Worm (Caenorhabditis elegans) whole organism, young adult: Measurements from ENCODE around the gene F16G10.10.

Experiments used
- B0019.2 ChIP-seq: fragments of 200-800 bp; sonication (Bioruptor generic); conservative IDR thresholded peaks from 2 replicates; pipeline ENCODE4 v1.3.6; 2022; ENCODE audit warnings: missing genetic modification reagents, missing genetic modification characterization, missing compliant biosample characterization
- F37B4.10 ChIP-seq: fragments of 200-800 bp; sonication (Bioruptor generic); IDR thresholded peaks from 2 replicates; pipeline ENCODE4 v1.3.6; 2022; ENCODE audit warnings: missing genetic modification characterization, missing compliant biosample characterization
- F49E8.2 ChIP-seq: sonication (generic microtip); optimal IDR thresholded peaks from 3 replicates; lab custom pipeline; 2017; ENCODE audit warnings: missing genetic modification characterization, mild to moderate bottlenecking, missing compliant biosample characterization, antibody characterized with exemption, moderate library complexity; ENCODE audit not compliant: insufficient read depth
- F55B11.4 ChIP-seq: sonication (generic microtip); optimal IDR thresholded peaks from 2 replicates; lab custom pipeline; 2016; ENCODE audit warnings: missing compliant biosample characterization, missing genetic modification characterization, borderline replicate concordance; ENCODE audit not compliant: insufficient read depth
- akir-1 ChIP-seq: fragments of 200-800 bp; sonication (Bioruptor generic); optimal IDR thresholded peaks from 2 replicates; lab custom pipeline; 2018; ENCODE audit warnings: mild to moderate bottlenecking, missing genetic modification characterization, moderate library complexity, missing compliant biosample characterization
- aptf-3 ChIP-seq: fragments of 200-800 bp; sonication (Bioruptor generic); IDR thresholded peaks from 2 replicates; pipeline ENCODE4 v1.3.6; 2022; ENCODE audit warnings: missing genetic modification characterization, missing compliant biosample characterization
- athp-1 ChIP-seq: sonication (generic microtip); optimal IDR thresholded peaks from 2 replicates; lab custom pipeline; 2017; ENCODE audit warnings: mild to moderate bottlenecking, missing genetic modification characterization, missing compliant biosample characterization
- ceh-91 ChIP-seq: fragments of 200-800 bp; sonication (Bioruptor generic); IDR thresholded peaks from 2 replicates; pipeline ENCODE4 v1.3.6; 2022; ENCODE audit warnings: missing genetic modification reagents, missing genetic modification characterization, missing compliant biosample characterization
- fkh-3 ChIP-seq: sonication (generic microtip); optimal IDR thresholded peaks from 2 replicates; lab custom pipeline; 2016; ENCODE audit warnings: mild to moderate bottlenecking, missing genetic modification characterization, missing compliant biosample characterization
- gei-17 ChIP-seq: fragments of 200-800 bp; sonication (Bioruptor generic); optimal IDR thresholded peaks from 2 replicates; lab custom pipeline; 2018; ENCODE audit warnings: mild to moderate bottlenecking, missing genetic modification characterization, missing compliant biosample characterization
- him-1 ChIP-seq: sonication (generic microtip); optimal IDR thresholded peaks from 2 replicates; lab custom pipeline; 2016; ENCODE audit warnings: missing genotype, missing genetic modification reagents, missing genetic modification characterization, missing compliant biosample characterization
- hlh-12 ChIP-seq: sonication (generic microtip); optimal IDR thresholded peaks from 2 replicates; lab custom pipeline; 2016; ENCODE audit warnings: missing genetic modification characterization, missing compliant biosample characterization
- hmg-1.2 ChIP-seq: fragments of 200-800 bp; sonication (Bioruptor generic); IDR thresholded peaks from 2 replicates; pipeline ENCODE4 v1.3.6; 2022; ENCODE audit warnings: missing genetic modification reagents, missing genetic modification characterization, missing compliant biosample characterization
- hrde-1 ChIP-seq: sonication (generic microtip); optimal IDR thresholded peaks from 2 replicates; lab custom pipeline; 2016; ENCODE audit warnings: missing genetic modification characterization, mild to moderate bottlenecking, missing compliant biosample characterization, moderate library complexity, missing genotype, missing genetic modification reagents, borderline replicate concordance
- let-607 ChIP-seq, 2 experiments: fragments of 200-800 bp in 1 of 2; sonication (Bioruptor generic) in 1 of 2; sonication (generic microtip) in 1 of 2; optimal IDR thresholded peaks; 2 replicates each; lab custom pipeline; 2016 to 2018; ENCODE audit warnings: mild to moderate bottlenecking in 2 of 2, missing compliant biosample characterization in 2 of 2, missing genetic modification characterization in 2 of 2, moderate library complexity in 2 of 2, missing genotype in 1 of 2
- madf-3 ChIP-seq: fragments of 200-800 bp; sonication (Bioruptor generic); IDR thresholded peaks from 2 replicates; pipeline ENCODE4 v1.3.6; 2022; ENCODE audit warnings: missing genetic modification reagents, missing genetic modification characterization, missing compliant biosample characterization
- madf-6 ChIP-seq: fragments of 200-800 bp; sonication (Bioruptor generic); IDR thresholded peaks from 2 replicates; pipeline ENCODE4 v1.3.6; 2022; ENCODE audit warnings: missing genetic modification reagents, missing genetic modification characterization, missing compliant biosample characterization
- mes-4 ChIP-seq: sonication (generic microtip); optimal IDR thresholded peaks from 2 replicates; lab custom pipeline; 2016; ENCODE audit warnings: missing genotype, missing genetic modification characterization, missing compliant biosample characterization
- nfya-1 ChIP-seq: sonication (generic microtip); optimal IDR thresholded peaks from 2 replicates; lab custom pipeline; 2017; ENCODE audit warnings: antibody characterized with exemption, missing compliant biosample characterization, missing genetic modification characterization, borderline replicate concordance; ENCODE audit not compliant: insufficient read depth
- nhr-120 ChIP-seq: fragments of 200-800 bp; sonication (Bioruptor generic); IDR thresholded peaks from 2 replicates; pipeline ENCODE4 v1.3.6; 2022; ENCODE audit warnings: missing genetic modification characterization, missing compliant biosample characterization
- pha-4 ChIP-seq: fragments of 150-350 bp; sonication (generic microtip); optimal IDR thresholded peaks from 2 replicates; lab custom pipeline; 2014; ENCODE audit warnings: missing biosample characterization, missing genetic modification reagents, missing genetic modification characterization
- rcor-1 ChIP-seq: fragments of 200-800 bp; sonication (Bioruptor generic); IDR thresholded peaks from 2 replicates; pipeline ENCODE4 v1.3.6; 2022; ENCODE audit warnings: missing genetic modification reagents, missing genetic modification characterization, missing compliant biosample characterization
- snpc-1.3 ChIP-seq: sonication (generic microtip); optimal IDR thresholded peaks from 2 replicates; lab custom pipeline; 2017; ENCODE audit warnings: missing genetic modification characterization, mild to moderate bottlenecking, missing compliant biosample characterization, antibody characterized with exemption, moderate library complexity, missing genotype, missing genetic modification reagents; ENCODE audit not compliant: insufficient read depth
- tbp1 ChIP-seq: fragments of 200-800 bp; sonication (Bioruptor generic); optimal IDR thresholded peaks from 2 replicates; lab custom pipeline; 2018; ENCODE audit warnings: mild to moderate bottlenecking, missing genetic modification characterization, missing compliant biosample characterization
- tbx-9 ChIP-seq: sonication (generic microtip); optimal IDR thresholded peaks from 2 replicates; lab custom pipeline; 2016; ENCODE audit warnings: borderline replicate concordance, missing genetic modification characterization, inconsistent platforms, missing compliant biosample characterization
- tlf-1 ChIP-seq: fragments of 200-800 bp; sonication (Bioruptor generic); optimal IDR thresholded peaks from 2 replicates; lab custom pipeline; 2018; ENCODE audit warnings: mild to moderate bottlenecking, missing genetic modification characterization, missing compliant biosample characterization
- ztf-18 ChIP-seq: sonication (generic microtip); optimal IDR thresholded peaks from 2 replicates; lab custom pipeline; 2016; ENCODE audit warnings: missing genotype, mild to moderate bottlenecking, missing genetic modification characterization, missing compliant biosample characterization
- ztf-22 ChIP-seq: fragments of 200-800 bp; sonication (Bioruptor generic); optimal IDR thresholded peaks from 2 replicates; lab custom pipeline; 2018; ENCODE audit warnings: mild to moderate bottlenecking, missing genetic modification characterization, moderate library complexity, missing compliant biosample characterization
- ztf-26 ChIP-seq: sonication (generic microtip); optimal IDR thresholded peaks from 2 replicates; lab custom pipeline; 2017; ENCODE audit warnings: missing genetic modification characterization, missing compliant biosample characterization
- ztf-28 ChIP-seq: fragments of 200-800 bp; sonication (Bioruptor generic); IDR thresholded peaks from 2 replicates; pipeline ENCODE4 v1.3.6; 2022; ENCODE audit warnings: missing genetic modification reagents, missing genetic modification characterization, missing compliant biosample characterization
- ztf-6 ChIP-seq: fragments of 200-800 bp; sonication (Bioruptor generic); IDR thresholded peaks from 2 replicates; pipeline ENCODE4 v1.3.6; 2022; ENCODE audit warnings: missing genetic modification reagents, missing genetic modification characterization, missing compliant biosample characterization

F16G10.10 gene

DNA sequence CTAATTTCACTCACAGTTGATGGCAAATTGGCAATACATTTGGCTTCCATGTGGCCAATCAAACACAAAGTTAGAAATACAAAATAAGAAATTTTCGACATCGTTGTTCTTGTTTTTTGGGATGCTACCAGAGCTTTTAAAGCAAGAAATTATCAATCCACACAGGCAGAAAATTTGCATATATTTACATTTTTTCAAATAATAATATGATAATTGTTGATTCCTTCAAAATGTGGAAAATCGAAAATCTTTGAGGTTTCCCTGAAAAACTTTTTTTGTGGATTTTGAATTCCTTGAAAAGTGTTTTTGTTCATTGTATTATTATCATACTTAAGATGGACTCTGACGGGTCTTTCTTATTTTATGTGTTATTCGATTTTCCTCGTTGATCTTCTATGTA lies at the start of gene F16G10.10:
Gene F16G10.10, minus strand, starts transcription at position 101 of the 400 bp plus-strand sequence.
- no peak for TF ChIP-seq hlh-12 (tag; lab: Kevin White, UChicago)

DNA sequence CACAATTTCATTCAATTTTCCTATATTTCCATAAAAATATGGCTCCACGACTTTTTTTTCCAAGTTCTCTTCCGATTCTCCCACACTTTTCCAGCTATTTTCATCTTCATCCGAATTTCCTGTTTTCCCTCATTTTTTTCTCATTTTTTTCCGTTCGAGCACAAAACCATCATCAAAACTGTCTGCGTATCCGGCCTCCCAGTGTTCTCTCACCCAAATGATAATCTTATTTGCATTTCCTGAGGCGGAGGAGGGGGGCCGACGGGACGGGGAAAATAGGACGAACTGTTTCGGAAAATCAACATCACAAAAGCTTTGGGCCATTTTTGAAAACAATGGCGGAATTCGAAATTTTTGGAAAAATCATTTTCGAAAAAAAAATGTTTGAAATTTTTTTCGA lies 49.5 kb upstream of the F16G10.10 start:
- TF ChIP-seq hmg-1.2 (GFP tag; lab: Robert Waterston, UW): peak; percentile 51
- TF ChIP-seq ztf-26 (tag; lab: Kevin White, UChicago): no peak

DNA sequence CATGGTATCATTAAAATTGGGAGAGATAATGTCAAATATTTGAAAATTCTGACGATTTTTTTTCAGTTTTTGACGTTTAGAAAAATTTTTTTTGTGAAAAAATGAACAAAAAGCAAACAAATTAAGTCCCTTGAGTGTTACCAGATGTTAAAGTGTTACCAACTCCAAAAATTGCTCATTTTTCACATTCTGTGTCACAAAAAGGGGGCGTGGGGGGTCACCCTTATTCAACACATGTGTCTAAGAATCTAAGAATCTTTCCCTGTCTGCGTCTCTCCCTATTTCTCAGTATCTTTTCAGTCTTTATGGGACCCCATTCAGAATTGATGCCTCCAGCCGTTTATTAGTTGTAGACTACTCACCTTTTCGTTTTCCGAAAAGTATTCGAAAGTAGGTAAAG lies 48.2 kb upstream of the F16G10.10 start:
- TF ChIP-seq tbp1 (GFP tag; lab: Kevin White, UChicago) (no peak), ztf-28 (GFP tag; lab: Robert Waterston, UW) (no peak), hrde-1 (tag; lab: Kevin White, UChicago) (no peak), tlf-1 (no peak), pha-4 (tag; lab: Kevin White, UChicago) (no peak), ceh-91 (GFP tag; lab: Robert Waterston, UW) (no peak), F49E8.2 (tag; lab: Kevin White, UChicago) (no peak), fkh-3 (no peak), nfya-1 (tag; lab: Kevin White, UChicago) (no peak), mes-4 (tag; lab: Kevin White, UChicago) (no peak), tbx-9 (tag; lab: Kevin White, UChicago) (no peak), ztf-6 (GFP tag; lab: Robert Waterston, UW) (no peak), athp-1 (no peak), let-607 (tag; optimal IDR thresholded peaks at IDR 0.05; lab: Kevin White, UChicago) (no peak), akir-1 (GFP tag; lab: Kevin White, UChicago) (no peak), F55B11.4 (tag; lab: Kevin White, UChicago) (no peak), ztf-26 (tag; lab: Kevin White, UChicago) (no peak), ztf-18 (tag; lab: Kevin White, UChicago) (no peak), madf-6 (GFP tag; lab: Robert Waterston, UW) (no peak)
- TF ChIP-seq, all 124 proteins: peak for 0

DNA sequence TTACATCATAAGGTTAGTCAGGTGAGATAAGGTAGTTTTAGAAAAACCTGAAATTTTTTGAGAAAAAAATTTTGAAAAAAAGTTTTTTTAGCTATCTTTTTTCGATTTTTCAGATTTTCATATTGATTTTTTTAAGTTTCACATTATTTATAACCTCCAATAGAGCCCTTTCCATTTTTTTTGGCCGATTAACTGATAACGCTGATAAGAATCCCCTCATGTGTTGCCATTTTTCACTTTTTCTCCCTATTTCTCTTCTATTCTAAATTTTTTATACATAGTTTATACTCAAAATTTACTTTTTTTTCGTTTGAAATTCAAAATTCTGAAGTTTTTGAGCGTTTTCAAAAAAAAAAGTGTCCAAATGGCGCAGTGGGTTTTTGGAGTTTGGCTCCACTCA lies 47.4 kb upstream of the F16G10.10 start:
- no peak for TF ChIP-seq ztf-22
- no peak for TF ChIP-seq nhr-120 (GFP tag; lab: Robert Waterston, UW)
- no peak for TF ChIP-seq madf-3 (GFP tag; lab: Robert Waterston, UW)

DNA sequence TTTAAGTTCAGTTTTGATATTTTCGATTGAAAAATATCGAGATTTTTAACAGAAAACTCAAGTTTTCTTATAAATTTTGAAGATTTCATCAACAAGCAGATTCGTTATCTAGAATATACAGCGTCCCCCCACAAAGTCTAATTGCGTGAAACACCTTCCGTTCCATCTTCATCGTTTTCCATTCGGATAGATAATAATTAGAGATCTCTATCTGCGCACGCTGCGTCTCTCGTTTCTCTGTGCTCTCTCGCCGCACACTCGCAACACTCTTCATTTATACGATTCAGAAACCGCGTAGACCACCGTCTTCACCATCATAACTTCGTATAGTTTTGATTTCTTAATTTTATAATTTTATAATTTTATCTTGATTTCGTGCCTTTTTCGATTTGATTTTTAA lies 46.0 kb upstream of the F16G10.10 start:
- no peak for TF ChIP-seq F37B4.10 (GFP tag; lab: Robert Waterston, UW)
- TF ChIP-seq hmg-1.2 (GFP tag; lab: Robert Waterston, UW): peak; percentile 85
- no peak for TF ChIP-seq ztf-18 (tag; lab: Kevin White, UChicago)

DNA sequence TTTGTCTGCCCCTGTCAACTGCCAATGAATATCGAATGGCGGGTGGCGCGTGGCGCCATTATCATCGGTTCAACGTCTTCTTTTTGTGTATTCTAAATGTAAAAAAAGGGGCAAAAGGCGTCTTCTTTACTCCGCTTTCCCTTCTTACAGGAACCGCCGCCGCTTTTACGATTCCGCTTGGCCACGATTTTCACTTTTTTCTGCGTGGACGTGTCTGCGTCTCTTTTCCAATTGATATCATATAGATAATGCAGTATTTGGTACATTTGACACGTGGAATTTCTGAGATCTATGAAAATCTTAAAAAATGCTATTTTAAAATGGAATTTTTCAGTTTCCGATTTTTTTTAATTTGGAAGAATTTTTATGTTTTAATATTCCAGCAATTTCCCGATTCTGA lies 44.8 kb upstream of the F16G10.10 start:
- TF ChIP-seq gei-17 (GFP tag; lab: Kevin White, UChicago): no peak
- no peak for TF ChIP-seq him-1
- TF ChIP-seq rcor-1 (GFP tag; lab: Robert Waterston, UW): no peak
- TF ChIP-seq ztf-6 (GFP tag; lab: Robert Waterston, UW): no peak
- TF ChIP-seq snpc-1.3 (tag; lab: Kevin White, UChicago): no peak
- TF ChIP-seq aptf-3 (GFP tag; lab: Robert Waterston, UW): no peak
- no peak for TF ChIP-seq B0019.2
